Fruit fly (Drosophila melanogaster): Measurements from ENCODE around the gene CG34384.
A peak's percentile ranks its signal among the peaks of the same experiment; 100 is the strongest.

The CG34384 gene

dm6 chr3R:7813981-7814529 lies at the start of gene CG34384:
CG34384 (plus strand) TSS chr3R:7814361.
- peak; percentile 12 for TF ChIP-seq CG11902 (GFP tag; optimal IDR thresholded peaks at IDR 0.05)
- no peak for TF ChIP-seq CG6163 (GFP tag; IDR thresholded peaks at IDR 0.05)
- TF ChIP-seq Smox (GFP tag; optimal IDR thresholded peaks at IDR 0.05): peak; percentile 21
- peak; percentile 48 for TF ChIP-seq Met (GFP tag; optimal IDR thresholded peaks at IDR 0.05)
- TF ChIP-seq CG7368 (GFP tag; optimal IDR thresholded peaks at IDR 0.05): no peak
- no peak for TF ChIP-seq net (GFP tag; optimal IDR thresholded peaks at IDR 0.05)
- TF ChIP-seq spab (GFP tag; optimal IDR thresholded peaks at IDR 0.05): peak; percentile 60
- TF ChIP-seq CG32006 (GFP tag; optimal IDR thresholded peaks at IDR 0.05): peak; percentile 57
- TF ChIP-seq CG4318 (GFP tag; optimal IDR thresholded peaks at IDR 0.05): peak; percentile 3
- TF ChIP-seq CG11294 (GFP tag; IDR thresholded peaks at IDR 0.05): no peak
- peak; percentile 4 for TF ChIP-seq fd59A (GFP tag; optimal IDR thresholded peaks at IDR 0.05)
- TF ChIP-seq CG1621 (tag; optimal IDR thresholded peaks at IDR 0.05): no peak
- TF ChIP-seq achi (GFP tag; optimal IDR thresholded peaks at IDR 0.05): peak; percentile 28
- TF ChIP-seq vri (GFP tag; optimal IDR thresholded peaks at IDR 0.05): no peak
- no peak for TF ChIP-seq CG15336 (GFP tag; IDR thresholded peaks at IDR 0.05)
- peak; percentile 52 for TF ChIP-seq CG6792 (GFP tag; optimal IDR thresholded peaks at IDR 0.05)
- TF ChIP-seq CG6808 (GFP tag; optimal IDR thresholded peaks at IDR 0.05): peak; percentile 68
- peak; percentile 16 for TF ChIP-seq Sox14 (GFP tag; optimal IDR thresholded peaks at IDR 0.05)
- TF ChIP-seq Eip75B (GFP tag; optimal IDR thresholded peaks at IDR 0.05): peak; percentile 59
- peak; percentile 30 for TF ChIP-seq acj6 (GFP tag; optimal IDR thresholded peaks at IDR 0.05)
- peak; percentile 40 for TF ChIP-seq CG10669 (GFP tag; optimal IDR thresholded peaks at IDR 0.05)
- TF ChIP-seq Eip78C (GFP tag): peak; percentile 82
- no peak for TF ChIP-seq CG16779 (tag; optimal IDR thresholded peaks at IDR 0.05)
- no peak for TF ChIP-seq CG11762 (GFP tag; optimal IDR thresholded peaks at IDR 0.05; ENCODE audit: insufficient read depth)
- peak; percentile 5 for TF ChIP-seq Ets21C (GFP tag; optimal IDR thresholded peaks at IDR 0.05)
- TF ChIP-seq lz (GFP tag; optimal IDR thresholded peaks at IDR 0.05): peak; percentile 54
- TF ChIP-seq CG34406 (GFP tag; optimal IDR thresholded peaks at IDR 0.05): peak; percentile 19
- peak; percentile 30 for TF ChIP-seq Hr39 (GFP tag; optimal IDR thresholded peaks at IDR 0.05)
- TF ChIP-seq Blimp-1 (GFP tag; optimal IDR thresholded peaks at IDR 0.05): peak; percentile 9
- TF ChIP-seq Ets96B (tag; optimal IDR thresholded peaks at IDR 0.05): peak; percentile 45
- no peak for TF ChIP-seq CG6276 (GFP tag; optimal IDR thresholded peaks at IDR 0.05)
- no peak for TF ChIP-seq dac (GFP tag; optimal IDR thresholded peaks at IDR 0.05)
- TF ChIP-seq Hr38 (GFP tag; optimal IDR thresholded peaks at IDR 0.05): no peak
- TF ChIP-seq OdsH (GFP tag; optimal IDR thresholded peaks at IDR 0.05): peak; percentile 39
- peak; percentile 82 for TF ChIP-seq svp (GFP tag)
- no peak for TF ChIP-seq fkh (GFP tag; optimal IDR thresholded peaks at IDR 0.05)
- peak in 1 of 2 experiments; percentile 18 for TF ChIP-seq salr (GFP tag; optimal IDR thresholded peaks at IDR 0.05)
- peak; percentile 18 to 58 for TF ChIP-seq ss (GFP tag; optimal IDR thresholded peaks at IDR 0.05)
- no peak for TF ChIP-seq Sox15 (GFP tag; optimal IDR thresholded peaks at IDR 0.05)
- no peak for TF ChIP-seq CG8119 (GFP tag; IDR thresholded peaks at IDR 0.05)
- no peak for TF ChIP-seq Eip93F (GFP tag; optimal IDR thresholded peaks at IDR 0.05)
- TF ChIP-seq CG31627 (GFP tag; optimal IDR thresholded peaks at IDR 0.05): peak; percentile 41
- peak; percentile 56 for TF ChIP-seq esn (GFP tag; optimal IDR thresholded peaks at IDR 0.05)
- peak; percentile 41 for TF ChIP-seq pdm3 (GFP tag; optimal IDR thresholded peaks at IDR 0.05)
- peak; percentile 27 for TF ChIP-seq cyc (GFP tag; optimal IDR thresholded peaks at IDR 0.05)
- peak; percentile 5 for TF ChIP-seq Sox102F (GFP tag; optimal IDR thresholded peaks at IDR 0.05)
- TF ChIP-seq CG3919 (GFP tag; optimal IDR thresholded peaks at IDR 0.05): peak; percentile 56
- no peak for TF ChIP-seq fd85E (GFP tag; optimal IDR thresholded peaks at IDR 0.05)
- no peak for TF ChIP-seq CG9139 (GFP tag; optimal IDR thresholded peaks at IDR 0.05)
- no peak for TF ChIP-seq CG6854 (GFP tag; optimal IDR thresholded peaks at IDR 0.05)
- no peak for TF ChIP-seq Lpt (GFP tag; optimal IDR thresholded peaks at IDR 0.05)
- peak; percentile 5 for TF ChIP-seq CG8319 (GFP tag; optimal IDR thresholded peaks at IDR 0.05)

Measured in whole organism, prepupa.